ENCODE assay signal across 3 worm cellular contexts in genomic region chrIV:3999662-4000061, ce11.
TF ChIP-seq lines count a peak whose summit lies in the region.

No protein-coding gene starts in this region.

TF ChIP-seq in whole organism, L4 larva, 104 proteins besides CTCF, POLR2A, EP300 and RAD21:
- TF ChIP-seq set-16 (GFP tag; IDR thresholded peaks at IDR 0.05; lab: Robert Waterston, UW), result peak; percentile 51
- no peak for TF ChIP-seq pha-4 (GFP tag; IDR thresholded peaks at IDR 0.05; lab: Robert Waterston, UW)
- no peak for TF ChIP-seq pha-4 (tag; optimal IDR thresholded peaks at IDR 0.05; lab: Kevin White, UChicago)
TF ChIP-seq in whole organism, L4 larva: peak in this region for 1.

TF ChIP-seq in whole organism, late embryonic, 69 proteins besides CTCF, POLR2A, EP300 and RAD21:
- TF ChIP-seq ceh-22 (tag; optimal IDR thresholded peaks at IDR 0.05; lab: Kevin White, UChicago) (no peak), tbx-2 (tag; optimal IDR thresholded peaks at IDR 0.05; lab: Kevin White, UChicago) (no peak), K09A11.1 (tag; optimal IDR thresholded peaks at IDR 0.05; lab: Kevin White, UChicago; ENCODE audit: insufficient read depth) (no peak), hlh-13 (GFP tag; optimal IDR thresholded peaks at IDR 0.05; lab: Kevin White, UChicago) (no peak), Y22D7AL.16 (tag; optimal IDR thresholded peaks at IDR 0.05; lab: Kevin White, UChicago) (no peak), elt-4 (tag; optimal IDR thresholded peaks at IDR 0.05; lab: Kevin White, UChicago) (peak; percentile 70), eyg-1 (tag; optimal IDR thresholded peaks at IDR 0.05; lab: Kevin White, UChicago) (no peak)

TF ChIP-seq in whole organism, young adult, 124 proteins besides CTCF, POLR2A, EP300 and RAD21:
- TF ChIP-seq aptf-3 (GFP tag; IDR thresholded peaks at IDR 0.05; lab: Robert Waterston, UW) (no peak), ceh-40 (GFP tag; IDR thresholded peaks at IDR 0.05; lab: Robert Waterston, UW) (no peak), nfyb-1 (GFP tag; IDR thresholded peaks at IDR 0.05; lab: Robert Waterston, UW) (0 out of 2 replicates have a peak, but pooled peaks have one; percentile 39), attf-3 (GFP tag; conservative IDR thresholded peaks at IDR 0.05; lab: Robert Waterston, UW) (no peak), lin-54 (GFP tag; optimal IDR thresholded peaks at IDR 0.05; lab: Kevin White, UChicago) (no peak), zfh-2 (GFP tag; conservative IDR thresholded peaks at IDR 0.05; lab: Robert Waterston, UW) (peak; percentile 49; the same call in 1 of the 2 replicates), ztf-18 (tag; optimal IDR thresholded peaks at IDR 0.05; lab: Kevin White, UChicago) (no peak)
